Fruit fly (Drosophila melanogaster) whole organism, embryonic: ENCODE data around the gene CG11980.
A peak's percentile ranks its signal among the peaks of the same experiment; 100 is the strongest.

ENCODE experiments used
- C15 ChIP-seq: fragments of 200-800 bp; sonication (Bioruptor generic); IDR thresholded peaks from 3 replicates; pipeline ENCODE4 v1.3.6; 2022; ENCODE audit warnings: missing biosample characterization, missing genetic modification characterization
- CG10267 ChIP-seq: fragments of 200-800 bp; sonication (Bioruptor generic); optimal IDR thresholded peaks from 2 replicates; lab custom pipeline; 2018; ENCODE audit warnings: missing biosample characterization, mild to moderate bottlenecking, missing genetic modification characterization, moderate library complexity
- CG10959 ChIP-seq: fragments of 200-800 bp; sonication (Bioruptor generic); IDR thresholded peaks from 2 replicates; pipeline ENCODE4 v1.3.6; 2022; ENCODE audit warnings: missing biosample characterization, missing genetic modification characterization
- CG12219 ChIP-seq: fragments of 200-800 bp; sonication (Bioruptor generic); optimal IDR thresholded peaks from 3 replicates; lab custom pipeline; 2018; ENCODE audit warnings: missing biosample characterization, mild to moderate bottlenecking, missing genetic modification characterization
- CG12391 ChIP-seq: fragments of 200-800 bp; sonication (Bioruptor generic); optimal IDR thresholded peaks from 3 replicates; lab custom pipeline; 2018; ENCODE audit warnings: missing biosample characterization, mild to moderate bottlenecking, missing genetic modification characterization, moderate library complexity
- CG13296 ChIP-seq: fragments of 200-800 bp; sonication (Bioruptor generic); optimal IDR thresholded peaks from 3 replicates; lab custom pipeline; 2018; ENCODE audit warnings: missing biosample characterization, mild to moderate bottlenecking, missing genetic modification characterization
- CG16863 ChIP-seq: fragments of 200-800 bp; sonication (Bioruptor generic); optimal IDR thresholded peaks from 3 replicates; lab custom pipeline; 2016; ENCODE audit warnings: missing biosample characterization, missing genetic modification characterization
- CG2875 ChIP-seq: fragments of 200-800 bp; sonication (Bioruptor generic); optimal IDR thresholded peaks from 2 replicates; lab custom pipeline; 2017; ENCODE audit warnings: missing biosample characterization, mild to moderate bottlenecking, missing genetic modification characterization, missing genetic modification reagents
- CG33213 ChIP-seq: fragments of 200-800 bp; sonication (Bioruptor generic); optimal IDR thresholded peaks from 3 replicates; lab custom pipeline; 2016; ENCODE audit warnings: missing biosample characterization, missing genetic modification characterization
- CG4328 ChIP-seq: fragments of 200-800 bp; sonication (Bioruptor generic); optimal IDR thresholded peaks from 3 replicates; lab custom pipeline; 2017; ENCODE audit warnings: missing biosample characterization, missing genetic modification reagents, missing genetic modification characterization
- CG6765 ChIP-seq: fragments of 200-800 bp; sonication (Bioruptor generic); optimal IDR thresholded peaks from 3 replicates; lab custom pipeline; 2017; ENCODE audit warnings: missing biosample characterization, mild to moderate bottlenecking, missing genetic modification characterization
- CG6791 ChIP-seq: fragments of 200-800 bp; sonication (Bioruptor generic); IDR thresholded peaks from 3 replicates; pipeline ENCODE4 v1.3.6; 2022; ENCODE audit warnings: missing biosample characterization, missing genetic modification characterization; ENCODE audit not compliant: partially characterized antibody
- CG7963 ChIP-seq: fragments of 200-800 bp; sonication (Bioruptor generic); IDR thresholded peaks from 3 replicates; pipeline ENCODE4 v1.3.6; 2022; ENCODE audit warnings: missing biosample characterization, missing genetic modification characterization; ENCODE audit not compliant: partially characterized antibody
- Dll ChIP-seq: fragments of 200-800 bp; sonication (Bioruptor generic); IDR thresholded peaks from 4 replicates; pipeline ENCODE4 v1.3.6; 2022; ENCODE audit warnings: missing biosample characterization, missing genetic modification characterization; ENCODE audit not compliant: partially characterized antibody
- Dp ChIP-seq: fragments of 200-800 bp; sonication (Bioruptor generic); optimal IDR thresholded peaks from 2 replicates; lab custom pipeline; 2018; ENCODE audit warnings: missing biosample characterization, mild to moderate bottlenecking, missing genetic modification characterization, moderate library complexity
- Elba2 ChIP-seq: fragments of 200-800 bp; sonication (Bioruptor generic); optimal IDR thresholded peaks from 3 replicates; lab custom pipeline; 2016; ENCODE audit warnings: missing biosample characterization, missing genetic modification characterization
- Gsc ChIP-seq: fragments of 200-800 bp; sonication (Bioruptor generic); IDR thresholded peaks from 2 replicates; pipeline ENCODE4 v1.3.6; 2022; ENCODE audit warnings: missing biosample characterization, missing genetic modification characterization
- MESR4 ChIP-seq: fragments of 200-800 bp; sonication (Bioruptor generic); optimal IDR thresholded peaks from 2 replicates; lab custom pipeline; 2018; ENCODE audit warnings: missing biosample characterization, mild to moderate bottlenecking, missing genetic modification characterization, moderate library complexity
- Med ChIP-seq: fragments of 200-800 bp; sonication (Bioruptor generic); peaks from one replicate; lab custom pipeline; 2016; ENCODE audit warnings: missing biosample characterization, missing genetic modification characterization, mild to moderate bottlenecking, inconsistent platforms, moderate library complexity
- Meics ChIP-seq: fragments of 200-800 bp; sonication (Bioruptor generic); optimal IDR thresholded peaks from 2 replicates; lab custom pipeline; 2017; ENCODE audit warnings: missing biosample characterization, mild to moderate bottlenecking, missing genetic modification characterization
- NfI ChIP-seq: fragments of 200-800 bp; sonication (Bioruptor generic); optimal IDR thresholded peaks from 3 replicates; lab custom pipeline; 2018; ENCODE audit warnings: missing biosample characterization, mild to moderate bottlenecking, missing genetic modification characterization, moderate library complexity
- Opbp ChIP-seq: fragments of 200-800 bp; sonication (Bioruptor generic); IDR thresholded peaks from 3 replicates; pipeline ENCODE4 v1.3.6; 2022; ENCODE audit warnings: missing biosample characterization, missing genetic modification characterization; ENCODE audit not compliant: partially characterized antibody
- Sry-δ ChIP-seq: fragments of 200-800 bp; sonication (Bioruptor generic); optimal IDR thresholded peaks from 2 replicates; lab custom pipeline; 2016; ENCODE audit warnings: missing biosample characterization, missing genetic modification characterization
- cg ChIP-seq: fragments of 200-800 bp; sonication (Bioruptor generic); optimal IDR thresholded peaks from 3 replicates; lab custom pipeline; 2019; ENCODE audit warnings: missing biosample characterization, mild to moderate bottlenecking, missing genetic modification characterization, moderate library complexity
- crp ChIP-seq, 2 experiments: fragments of 200-800 bp; sonication (Bioruptor generic); optimal IDR thresholded peaks; 2 replicates in 1 of 2; 3 replicates in 1 of 2; lab custom pipeline; 2017; ENCODE audit warnings: missing biosample characterization in 2 of 2, missing genetic modification characterization in 2 of 2, mild to moderate bottlenecking in 1 of 2, moderate library complexity in 1 of 2
- cwo ChIP-seq: fragments of 200-800 bp; sonication (Bioruptor generic); optimal IDR thresholded peaks from 3 replicates; lab custom pipeline; 2017; ENCODE audit warnings: missing biosample characterization, missing genetic modification characterization, mild to moderate bottlenecking, moderate library complexity, missing genetic modification reagents
- dimm ChIP-seq: fragments of 200-800 bp; sonication (Bioruptor generic); IDR thresholded peaks from 2 replicates; pipeline ENCODE4 v1.3.6; 2022; ENCODE audit warnings: missing biosample characterization, missing genetic modification characterization
- dm ChIP-seq: fragments of 200-800 bp; sonication (Bioruptor generic); optimal IDR thresholded peaks from 3 replicates; lab custom pipeline; 2016; ENCODE audit warnings: missing biosample characterization, missing genetic modification characterization
- en ChIP-seq: fragments of 200-800 bp; sonication (Bioruptor generic); optimal IDR thresholded peaks from 2 replicates; lab custom pipeline; 2016; ENCODE audit warnings: missing biosample characterization, missing genetic modification characterization
- fd3F ChIP-seq: fragments of 200-800 bp; sonication (Bioruptor generic); optimal IDR thresholded peaks from 2 replicates; lab custom pipeline; 2018; ENCODE audit warnings: missing biosample characterization, mild to moderate bottlenecking, missing genetic modification characterization, moderate library complexity
- fd96Cb ChIP-seq: fragments of 200-800 bp; sonication (Bioruptor generic); optimal IDR thresholded peaks from 2 replicates; lab custom pipeline; 2018; ENCODE audit warnings: missing biosample characterization, mild to moderate bottlenecking, missing genetic modification characterization, moderate library complexity
- kay ChIP-seq: fragments of 200-800 bp; sonication (Bioruptor generic); optimal IDR thresholded peaks from 2 replicates; lab custom pipeline; 2016; ENCODE audit warnings: missing biosample characterization, missing genetic modification characterization
- knrl ChIP-seq: fragments of 200-800 bp; sonication (Bioruptor generic); IDR thresholded peaks from 3 replicates; pipeline ENCODE4 v1.3.6; 2022; ENCODE audit warnings: missing biosample characterization, missing genetic modification characterization; ENCODE audit not compliant: partially characterized antibody
- nerfin-1 ChIP-seq: fragments of 200-800 bp; sonication (Bioruptor generic); optimal IDR thresholded peaks from 3 replicates; lab custom pipeline; 2019; ENCODE audit warnings: missing biosample characterization, mild to moderate bottlenecking, missing genetic modification characterization, moderate library complexity
- org-1 ChIP-seq: fragments of 200-800 bp; sonication (Bioruptor generic); optimal IDR thresholded peaks from 2 replicates; lab custom pipeline; 2017; ENCODE audit warnings: missing biosample characterization, missing genetic modification characterization
- pfk ChIP-seq: fragments of 200-800 bp; sonication (Bioruptor generic); optimal IDR thresholded peaks from 2 replicates; lab custom pipeline; 2018; ENCODE audit warnings: missing biosample characterization, mild to moderate bottlenecking, missing genetic modification characterization, moderate library complexity
- rib ChIP-seq: fragments of 200-800 bp; sonication (Bioruptor generic); IDR thresholded peaks from 2 replicates; pipeline ENCODE4 v1.3.6; 2022; ENCODE audit warnings: missing biosample characterization, missing genetic modification characterization
- run ChIP-seq: fragments of 200-800 bp; sonication (Bioruptor generic); optimal IDR thresholded peaks from 3 replicates; lab custom pipeline; 2018; ENCODE audit warnings: missing biosample characterization, mild to moderate bottlenecking, missing genetic modification characterization
- salm ChIP-seq: fragments of 200-800 bp; sonication (Bioruptor generic); optimal IDR thresholded peaks from 2 replicates; lab custom pipeline; 2018; ENCODE audit warnings: missing biosample characterization, mild to moderate bottlenecking, missing genetic modification characterization
- sob ChIP-seq: fragments of 200-800 bp; sonication (Bioruptor generic); IDR thresholded peaks from 2 replicates; pipeline ENCODE4 v1.3.6; 2022; ENCODE audit warnings: missing biosample characterization, missing genetic modification characterization
- tll ChIP-seq, 2 experiments: fragments of 200-800 bp in 1 of 2; fragments of >200 bp in 1 of 2; sonication (Bioruptor generic) in 1 of 2; optimal IDR thresholded peaks; 2 replicates each; lab custom pipeline; 2017 to 2019; ENCODE audit warnings: missing biosample characterization in 2 of 2, missing genetic modification characterization in 2 of 2, mild to moderate bottlenecking in 1 of 2, moderate library complexity in 1 of 2
- trem ChIP-seq: fragments of 200-800 bp; optimal IDR thresholded peaks from 3 replicates; lab custom pipeline; 2019; ENCODE audit warnings: missing biosample characterization, mild to moderate bottlenecking, missing genetic modification characterization, moderate library complexity
- twi ChIP-seq: fragments of 200-800 bp; optimal IDR thresholded peaks from 2 replicates; lab custom pipeline; 2019; ENCODE audit warnings: missing biosample characterization, mild to moderate bottlenecking, missing genetic modification characterization, moderate library complexity
- tx ChIP-seq: fragments of 200-800 bp; sonication (Bioruptor generic); optimal IDR thresholded peaks from 2 replicates; lab custom pipeline; 2016; ENCODE audit warnings: missing biosample characterization, missing genetic modification characterization
- zen ChIP-seq: fragments of 200-800 bp; sonication (Bioruptor generic); optimal IDR thresholded peaks from 3 replicates; lab custom pipeline; 2018; ENCODE audit warnings: missing biosample characterization, mild to moderate bottlenecking, missing genetic modification characterization, moderate library complexity

CG11980 gene

dm6 chr3R:9046954-9047353 lies 43.1 kb downstream of the CG11980 start:
- TF ChIP-seq knrl (GFP tag; lab: Robert Waterston, UW) (no peak), Dp (GFP tag; lab: Kevin White, UChicago) (peak; percentile 24), Elba2 (peak; percentile 87), Gsc (GFP tag; lab: Robert Waterston, UW) (no peak), nerfin-1 (peak; percentile 67), crp (GFP tag; optimal IDR thresholded peaks at IDR 0.05; lab: Kevin White, UChicago) (peak in 1 of 2 experiments; percentile 79), en (GFP tag; lab: Kevin White, UChicago) (no peak), dm (GFP tag; lab: Kevin White, UChicago) (peak; percentile 12), trem (tag; lab: Kevin White, UChicago) (peak; percentile 20), MESR4 (GFP tag; lab: Kevin White, UChicago) (peak; percentile 11)
- TF ChIP-seq, all 482 proteins: peak for 7

dm6 chr3R:9047561-9048465 lies 44.0 kb downstream of the CG11980 start, which contains the start of gene Rel:
Gene Rel, minus strand, starts transcription at chr3R:9047977.
- TF ChIP-seq CG12391 (tag; lab: Kevin White, UChicago) (peak; percentile 89), twi (tag; lab: Kevin White, UChicago) (peak; percentile 66), C15 (GFP tag; lab: Robert Waterston, UW) (no peak), CG7963 (GFP tag; lab: Robert Waterston, UW) (no peak), Meics (peak; percentile 78), fd96Cb (tag; lab: Kevin White, UChicago) (peak; percentile 67), Dll (GFP tag; lab: Robert Waterston, UW) (no peak), crp (GFP tag; optimal IDR thresholded peaks at IDR 0.05; lab: Kevin White, UChicago) (peak; percentile 32 to 89), trem (tag; lab: Kevin White, UChicago) (peak; percentile 77), CG4328 (GFP tag; lab: Kevin White, UChicago) (peak; percentile 68), kay (GFP tag; lab: Kevin White, UChicago) (peak; percentile 82), Sry-δ (GFP tag; lab: Kevin White, UChicago) (peak; percentile 68), cwo (peak; percentile 62), cg (peak; percentile 75), CG10959 (GFP tag; lab: Robert Waterston, UW) (no peak), CG2875 (GFP tag; lab: Kevin White, UChicago) (peak; percentile 11), Opbp (GFP tag; lab: Robert Waterston, UW) (no peak), Med (GFP tag; lab: Kevin White, UChicago) (peak; percentile 88), CG33213 (GFP tag; lab: Kevin White, UChicago) (peak; percentile 15), rib (no peak), zen (peak; percentile 59), CG10267 (tag; lab: Kevin White, UChicago) (peak; percentile 74), pfk (GFP tag; lab: Kevin White, UChicago) (peak; percentile 69), CG12219 (GFP tag; lab: Kevin White, UChicago) (no peak), run (peak; percentile 9), tx (GFP tag; lab: Kevin White, UChicago) (no peak), CG6765 (GFP tag; lab: Kevin White, UChicago) (peak; percentile 26), fd3F (GFP tag; lab: Kevin White, UChicago) (peak; percentile 56), salm (tag; lab: Kevin White, UChicago) (peak; percentile 54), dimm (GFP tag; lab: Robert Waterston, UW) (no peak), org-1 (GFP tag; lab: Kevin White, UChicago) (peak; percentile 22), CG13296 (peak; percentile 75), sob (GFP tag; lab: Robert Waterston, UW) (no peak), CG16863 (no peak), CG6791 (GFP tag; lab: Robert Waterston, UW) (no peak), NfI (GFP tag; lab: Kevin White, UChicago) (peak; percentile 46), tll (GFP tag; optimal IDR thresholded peaks at IDR 0.05; lab: Kevin White, UChicago) (no peak)
